Worm (Caenorhabditis elegans): ENCODE measurements around the gene cyp-13A10.

DNA sequence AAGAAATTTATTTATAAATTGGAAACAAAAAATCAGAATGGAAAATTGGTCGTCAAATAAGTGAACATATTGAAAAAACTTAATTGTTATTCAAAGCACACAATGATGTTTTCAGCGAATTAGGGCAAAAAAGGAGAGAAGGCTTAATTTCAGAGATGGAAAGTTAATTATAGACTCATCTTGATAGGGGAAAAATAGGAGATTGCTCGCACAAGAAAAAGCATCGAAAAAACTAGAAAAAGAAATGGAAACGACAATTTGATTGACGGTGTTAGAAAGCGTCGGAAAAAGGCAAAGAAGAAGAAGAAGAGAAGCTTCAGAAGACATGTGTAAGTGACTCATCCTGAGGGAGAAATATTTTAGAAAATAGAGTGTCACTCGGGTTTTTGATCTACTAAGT lies 33.3 kb upstream of the cyp-13A10 start:
- TF ChIP-seq dve-1 (tag; optimal IDR thresholded peaks at IDR 0.05; ENCODE audit: insufficient read depth), result no peak
- no peak for TF ChIP-seq mdt-29 (GFP tag; IDR thresholded peaks at IDR 0.05)
- no peak for TF ChIP-seq lin-15B (tag; optimal IDR thresholded peaks at IDR 0.05)
- TF ChIP-seq snpc-4 (tag; optimal IDR thresholded peaks at IDR 0.05), result no peak
- TF ChIP-seq tag-97 (GFP tag; IDR thresholded peaks at IDR 0.05), result no peak
- TF ChIP-seq skn-1 (tag; optimal IDR thresholded peaks at IDR 0.05), result no peak
- peak in 1 of 2 experiments; percentile 95 for TF ChIP-seq unc-62 (GFP tag; optimal IDR thresholded peaks at IDR 0.05 in 1 of 2)
- TF ChIP-seq unc-62 (tag; optimal IDR thresholded peaks at IDR 0.05), result no peak
